Worm (Caenorhabditis elegans) whole organism, midembryonic: ENCODE data around the gene ugt-17.

Experiments used
- T22C8.4 ChIP-seq: fragments of 200-800 bp; sonication (Bioruptor generic); IDR thresholded peaks from 2 replicates; pipeline ENCODE4 v1.3.6; 2022; ENCODE audit warnings: missing genetic modification characterization, missing compliant biosample characterization
- cog-1 ChIP-seq: sonication (generic microtip); optimal IDR thresholded peaks from 2 replicates; lab custom pipeline; 2016; ENCODE audit warnings: missing genetic modification characterization, missing compliant biosample characterization
- flt-1 ChIP-seq: fragments of 200-800 bp; sonication (Bioruptor generic); IDR thresholded peaks from 2 replicates; pipeline ENCODE4 v1.3.6; 2022; ENCODE audit warnings: missing genetic modification characterization, missing compliant biosample characterization
- klf-2 ChIP-seq: fragments of 200-800 bp; sonication (Bioruptor generic); conservative IDR thresholded peaks from 2 replicates; pipeline ENCODE4 v1.3.6; 2022; ENCODE audit warnings: missing genetic modification reagents, missing genetic modification characterization, missing compliant biosample characterization
- med-1 ChIP-seq: sonication (generic microtip); optimal IDR thresholded peaks from 2 replicates; lab custom pipeline; 2017; ENCODE audit warnings: missing genetic modification characterization, mild to moderate bottlenecking, missing compliant biosample characterization, antibody characterized with exemption, missing genetic modification reagents; ENCODE audit not compliant: insufficient read depth
- ref-1 ChIP-seq: fragments of 200-800 bp; sonication (Bioruptor generic); conservative IDR thresholded peaks from 2 replicates; pipeline ENCODE4 v1.3.6; 2022; ENCODE audit warnings: missing genetic modification reagents, missing genetic modification characterization, missing compliant biosample characterization
- tab-1 ChIP-seq: fragments of 200-800 bp; sonication (Bioruptor generic); IDR thresholded peaks from 2 replicates; pipeline ENCODE4 v1.3.6; 2022; ENCODE audit warnings: missing genetic modification characterization, missing compliant biosample characterization
- ztf-23 ChIP-seq: fragments of 200-800 bp; sonication (Bioruptor generic); IDR thresholded peaks from 2 replicates; pipeline ENCODE4 v1.3.6; 2022; ENCODE audit warnings: missing genetic modification reagents, missing genetic modification characterization, missing compliant biosample characterization
- ztf-29 ChIP-seq: fragments of 200-800 bp; sonication (Bioruptor generic); IDR thresholded peaks from 2 replicates; pipeline ENCODE4 v1.3.6; 2022; ENCODE audit warnings: missing genetic modification reagents, missing genetic modification characterization, missing compliant biosample characterization

ce11 chrV:10070541-10070940 lies 34.2 kb downstream of the ugt-17 start, which contains the start of gene nhr-192:
- TF ChIP-seq flt-1 (GFP tag; lab: Robert Waterston, UW) (no peak), klf-2 (GFP tag; lab: Robert Waterston, UW) (no peak), ztf-23 (no peak), T22C8.4 (GFP tag; lab: Robert Waterston, UW) (no peak), cog-1 (tag; lab: Kevin White, UChicago) (no peak), med-1 (GFP tag; lab: Kevin White, UChicago) (no peak), tab-1 (GFP tag; lab: Robert Waterston, UW) (no peak), ref-1 (GFP tag; lab: Robert Waterston, UW) (no peak), ztf-29 (no peak)
